Fruit fly (Drosophila melanogaster) whole organism, embryonic: ENCODE measurements around the gene bab2.
A peak's percentile ranks its signal among the peaks of the same experiment; 100 is the strongest.

ENCODE experiments used
- Antp ChIP-seq: fragments of 200-800 bp; sonication (Bioruptor generic); optimal IDR thresholded peaks from 3 replicates; lab custom pipeline; 2016; ENCODE audit warnings: missing biosample characterization, missing genetic modification characterization
- CG1024 ChIP-seq: fragments of 200-800 bp; sonication (Bioruptor generic); IDR thresholded peaks from 2 replicates; pipeline ENCODE4 v1.3.6; 2022; ENCODE audit warnings: missing biosample characterization, missing genetic modification characterization
- CG10274 ChIP-seq: fragments of 200-800 bp; sonication (Bioruptor generic); optimal IDR thresholded peaks from 3 replicates; lab custom pipeline; 2017; ENCODE audit warnings: missing biosample characterization, mild to moderate bottlenecking, missing genetic modification characterization
- CG11398 ChIP-seq: fragments of 200-800 bp; sonication (Bioruptor generic); optimal IDR thresholded peaks from 2 replicates; lab custom pipeline; 2016; ENCODE audit warnings: missing biosample characterization, missing genetic modification characterization
- CG13123 ChIP-seq: fragments of 200-800 bp; sonication (Bioruptor generic); optimal IDR thresholded peaks from 2 replicates; lab custom pipeline; 2016; ENCODE audit warnings: missing biosample characterization, missing genetic modification characterization
- CG17912 ChIP-seq: fragments of 200-800 bp; sonication (Bioruptor generic); optimal IDR thresholded peaks from 2 replicates; lab custom pipeline; 2018; ENCODE audit warnings: missing biosample characterization, mild to moderate bottlenecking, missing genetic modification characterization
- CG30403 ChIP-seq: fragments of 200-800 bp; sonication (Bioruptor generic); optimal IDR thresholded peaks from 3 replicates; lab custom pipeline; 2016; ENCODE audit warnings: missing biosample characterization, missing genetic modification characterization
- CG34376 ChIP-seq: fragments of 200-800 bp; sonication (Bioruptor generic); optimal IDR thresholded peaks from 2 replicates; lab custom pipeline; 2018; ENCODE audit warnings: missing biosample characterization, mild to moderate bottlenecking, missing genetic modification characterization
- CG34422 ChIP-seq: fragments of 200-800 bp; sonication (Bioruptor generic); IDR thresholded peaks from 3 replicates; pipeline ENCODE4 v1.3.6; 2022; ENCODE audit warnings: missing biosample characterization, missing genetic modification characterization
- CG4707 ChIP-seq: fragments of 200-800 bp; sonication (Bioruptor generic); optimal IDR thresholded peaks from 2 replicates; lab custom pipeline; 2018; ENCODE audit warnings: missing biosample characterization, mild to moderate bottlenecking, missing genetic modification characterization, moderate library complexity
- CG4730 ChIP-seq: fragments of 200-800 bp; sonication (Bioruptor generic); IDR thresholded peaks from 2 replicates; pipeline ENCODE4 v1.3.6; 2022; ENCODE audit warnings: missing biosample characterization, missing genetic modification characterization
- CG6254 ChIP-seq: fragments of 200-800 bp; sonication (Bioruptor generic); optimal IDR thresholded peaks from 3 replicates; lab custom pipeline; 2017; ENCODE audit warnings: mild to moderate bottlenecking, missing biosample characterization, missing genetic modification reagents, missing genetic modification characterization
- CG6813 ChIP-seq: fragments of 200-800 bp; sonication (Bioruptor generic); optimal IDR thresholded peaks from 2 replicates; lab custom pipeline; 2017; ENCODE audit warnings: missing biosample characterization, missing genetic modification characterization, mild to moderate bottlenecking, moderate library complexity, missing genetic modification reagents
- CG8281 ChIP-seq: fragments of 200-800 bp; sonication (Bioruptor generic); optimal IDR thresholded peaks from 2 replicates; lab custom pipeline; 2018; ENCODE audit warnings: missing biosample characterization, mild to moderate bottlenecking, missing genetic modification characterization, moderate library complexity
- CTCF ChIP-seq: fragments of 200-800 bp; sonication (Bioruptor generic); optimal IDR thresholded peaks from 2 replicates; lab custom pipeline; 2017; ENCODE audit warnings: missing biosample characterization, mild to moderate bottlenecking, missing genetic modification characterization, moderate library complexity
- D ChIP-seq, 2 experiments: fragments of 200-800 bp in 1 of 2; fragments of >200 bp in 1 of 2; sonication (Bioruptor generic) in 1 of 2; optimal IDR thresholded peaks; 2 replicates in 1 of 2; 3 replicates in 1 of 2; lab custom pipeline; 2017; ENCODE audit warnings: mild to moderate bottlenecking in 1 of 2, missing biosample characterization in 1 of 2, missing genetic modification characterization in 1 of 2, missing genetic modification reagents in 1 of 2
- Deaf1 ChIP-seq: fragments of 200-800 bp; optimal IDR thresholded peaks from 3 replicates; lab custom pipeline; 2019; ENCODE audit warnings: missing biosample characterization, mild to moderate bottlenecking, missing genetic modification characterization, moderate library complexity
- Doc2 ChIP-seq: fragments of 200-800 bp; sonication (Bioruptor generic); IDR thresholded peaks from 2 replicates; pipeline ENCODE4 v1.3.6; 2022; ENCODE audit warnings: missing biosample characterization, missing genetic modification characterization
- Hr3 ChIP-seq: fragments of 200-800 bp; sonication (Bioruptor generic); optimal IDR thresholded peaks from 3 replicates; lab custom pipeline; 2016; ENCODE audit warnings: missing biosample characterization, missing genetic modification characterization
- Hsf ChIP-seq: fragments of 200-800 bp; sonication (Bioruptor generic); optimal IDR thresholded peaks from 3 replicates; lab custom pipeline; 2016; ENCODE audit warnings: missing biosample characterization, missing genetic modification characterization
- Lim3 ChIP-seq: fragments of 200-800 bp; sonication (Bioruptor generic); IDR thresholded peaks from 2 replicates; pipeline ENCODE4 v1.3.6; 2022; ENCODE audit warnings: missing biosample characterization, missing genetic modification characterization
- MBD-R2 ChIP-seq: fragments of 200-800 bp; sonication (Bioruptor generic); IDR thresholded peaks from 2 replicates; pipeline ENCODE4 v1.3.6; 2022; ENCODE audit warnings: missing biosample characterization, missing genetic modification characterization
- MESR4 ChIP-seq: fragments of 200-800 bp; sonication (Bioruptor generic); optimal IDR thresholded peaks from 2 replicates; lab custom pipeline; 2018; ENCODE audit warnings: missing biosample characterization, mild to moderate bottlenecking, missing genetic modification characterization, moderate library complexity
- Mad ChIP-seq: fragments of 200-800 bp; sonication (Bioruptor generic); optimal IDR thresholded peaks from 2 replicates; lab custom pipeline; 2016; ENCODE audit warnings: missing biosample characterization, missing genetic modification characterization
- Nf-YB ChIP-seq: fragments of 200-800 bp; sonication (Bioruptor generic); optimal IDR thresholded peaks from 3 replicates; lab custom pipeline; 2019; ENCODE audit warnings: missing biosample characterization, mild to moderate bottlenecking, missing genetic modification characterization, moderate library complexity
- Opbp ChIP-seq: fragments of 200-800 bp; sonication (Bioruptor generic); IDR thresholded peaks from 3 replicates; pipeline ENCODE4 v1.3.6; 2022; ENCODE audit warnings: missing biosample characterization, missing genetic modification characterization; ENCODE audit not compliant: partially characterized antibody
- Optix ChIP-seq: fragments of 200-800 bp; sonication (Bioruptor generic); IDR thresholded peaks from 3 replicates; pipeline ENCODE4 v1.3.6; 2022; ENCODE audit warnings: missing biosample characterization, missing genetic modification characterization
- Scr ChIP-seq: fragments of 200-800 bp; sonication (Bioruptor generic); IDR thresholded peaks from 2 replicates; pipeline ENCODE4 v1.3.6; 2022; ENCODE audit warnings: missing biosample characterization, missing genetic modification characterization; ENCODE audit not compliant: partially characterized antibody
- YL-1 ChIP-seq: fragments of 200-800 bp; sonication (Bioruptor generic); optimal IDR thresholded peaks from 3 replicates; lab custom pipeline; 2017; ENCODE audit warnings: missing biosample characterization, mild to moderate bottlenecking, missing genetic modification characterization
- ab ChIP-seq: fragments of 200-800 bp; sonication (Bioruptor generic); optimal IDR thresholded peaks from 2 replicates; lab custom pipeline; 2016; ENCODE audit warnings: missing biosample characterization, missing genetic modification characterization
- cas ChIP-seq: fragments of 200-800 bp; sonication (Bioruptor generic); IDR thresholded peaks from 2 replicates; pipeline ENCODE4 v1.3.6; 2022; ENCODE audit warnings: missing biosample characterization, missing genetic modification characterization
- cato ChIP-seq: fragments of 200-800 bp; sonication (Bioruptor generic); optimal IDR thresholded peaks from 2 replicates; lab custom pipeline; 2016; ENCODE audit warnings: missing biosample characterization, missing genetic modification characterization, borderline replicate concordance
- gt ChIP-seq: fragments of 200-800 bp; sonication (Bioruptor generic); IDR thresholded peaks from 2 replicates; pipeline ENCODE4 v1.3.6; 2022; ENCODE audit warnings: missing biosample characterization, missing genetic modification characterization
- hkb ChIP-seq, 2 experiments: fragments of 200-800 bp in 1 of 2; fragments of >200 bp in 1 of 2; sonication (Bioruptor generic) in 1 of 2; IDR thresholded peaks in 1 of 2; optimal IDR thresholded peaks in 1 of 2; 2 replicates each; pipeline versions ENCODE4 v1.3.6 to Lab custom; 2017 to 2022; ENCODE audit warnings: missing biosample characterization in 1 of 2, missing genetic modification characterization in 1 of 2
- hth ChIP-seq: fragments of >200 bp; optimal IDR thresholded peaks from 2 replicates; lab custom pipeline; 2017; ENCODE audit warnings: inconsistent platforms
- jumu ChIP-seq: fragments of 200-800 bp; sonication (Bioruptor generic); optimal IDR thresholded peaks from 3 replicates; lab custom pipeline; 2016; ENCODE audit warnings: missing biosample characterization, missing genetic modification characterization
- onecut ChIP-seq: fragments of 200-800 bp; sonication (Bioruptor generic); IDR thresholded peaks from 2 replicates; pipeline ENCODE4 v1.3.6; 2022; ENCODE audit warnings: missing biosample characterization, missing genetic modification characterization
- pb ChIP-seq: fragments of 200-800 bp; sonication (Bioruptor generic); optimal IDR thresholded peaks from 3 replicates; lab custom pipeline; 2016; ENCODE audit warnings: missing biosample characterization, missing genetic modification characterization
- peb ChIP-seq: fragments of 200-800 bp; sonication (Bioruptor generic); IDR thresholded peaks from 2 replicates; pipeline ENCODE4 v1.3.6; 2022; ENCODE audit warnings: missing biosample characterization, missing genetic modification characterization
- pfk ChIP-seq: fragments of 200-800 bp; sonication (Bioruptor generic); optimal IDR thresholded peaks from 2 replicates; lab custom pipeline; 2018; ENCODE audit warnings: missing biosample characterization, mild to moderate bottlenecking, missing genetic modification characterization, moderate library complexity
- pho ChIP-seq: fragments of 200-800 bp; sonication (Bioruptor generic); optimal IDR thresholded peaks from 2 replicates; lab custom pipeline; 2016; ENCODE audit warnings: missing biosample characterization, missing genetic modification characterization
- prd ChIP-seq, 3 experiments: fragments of >200 bp in 2 of 3; fragments of 200-800 bp in 1 of 3; sonication (Bioruptor generic) in 1 of 3; optimal IDR thresholded peaks in 2 of 3; IDR thresholded peaks in 1 of 3; 2 replicates in 2 of 3; 3 replicates in 1 of 3; pipeline versions ENCODE4 v1.3.6 to Lab custom; 2017 to 2022; ENCODE audit warnings: missing biosample characterization in 1 of 3, missing genetic modification characterization in 1 of 3
- pzg ChIP-seq: fragments of 200-800 bp; sonication (Bioruptor generic); optimal IDR thresholded peaks from 3 replicates; lab custom pipeline; 2018; ENCODE audit warnings: missing biosample characterization, mild to moderate bottlenecking, missing genetic modification characterization, moderate library complexity
- repo ChIP-seq: fragments of 200-800 bp; sonication (Bioruptor generic); optimal IDR thresholded peaks from 2 replicates; lab custom pipeline; 2016; ENCODE audit warnings: missing biosample characterization, missing genetic modification characterization
- slp2 ChIP-seq: fragments of 200-800 bp; sonication (Bioruptor generic); optimal IDR thresholded peaks from 2 replicates; lab custom pipeline; 2016; ENCODE audit warnings: missing biosample characterization, missing genetic modification characterization
- sob ChIP-seq: fragments of 200-800 bp; sonication (Bioruptor generic); IDR thresholded peaks from 2 replicates; pipeline ENCODE4 v1.3.6; 2022; ENCODE audit warnings: missing biosample characterization, missing genetic modification characterization
- ssp ChIP-seq: fragments of 200-800 bp; sonication (Bioruptor generic); IDR thresholded peaks from 2 replicates; pipeline ENCODE4 v1.3.6; 2022; ENCODE audit warnings: missing biosample characterization, missing genetic modification characterization
- sug ChIP-seq: fragments of 200-800 bp; optimal IDR thresholded peaks from 2 replicates; lab custom pipeline; 2019; ENCODE audit warnings: missing biosample characterization, mild to moderate bottlenecking, missing genetic modification characterization, moderate library complexity
- tll ChIP-seq, 2 experiments: fragments of 200-800 bp in 1 of 2; fragments of >200 bp in 1 of 2; sonication (Bioruptor generic) in 1 of 2; optimal IDR thresholded peaks; 2 replicates each; lab custom pipeline; 2017 to 2019; ENCODE audit warnings: missing biosample characterization in 2 of 2, missing genetic modification characterization in 2 of 2, mild to moderate bottlenecking in 1 of 2, moderate library complexity in 1 of 2
- toy ChIP-seq: fragments of 200-800 bp; sonication (Bioruptor generic); IDR thresholded peaks from 2 replicates; pipeline ENCODE4 v1.3.6; 2022; ENCODE audit warnings: missing biosample characterization, missing genetic modification characterization
- trh ChIP-seq: fragments of 200-800 bp; sonication (Bioruptor generic); optimal IDR thresholded peaks from 2 replicates; lab custom pipeline; 2016; ENCODE audit warnings: missing biosample characterization, missing genetic modification characterization

bab2 gene

dm6 chr3L:1151691-1152090 is 25.4 kb downstream of the bab2 start (continued):
- no peak for TF ChIP-seq Nf-YB (GFP tag; lab: Kevin White, UChicago)
- TF ChIP-seq trh (GFP tag; lab: Kevin White, UChicago): no peak
- no peak for TF ChIP-seq jumu (GFP tag; lab: Kevin White, UChicago)
- TF ChIP-seq tll (GFP tag; optimal IDR thresholded peaks at IDR 0.05; lab: Kevin White, UChicago): no peak
- TF ChIP-seq onecut (GFP tag; lab: Robert Waterston, UW): peak; percentile 34; the same call in 1 of the 2 replicates
- TF ChIP-seq Mad (GFP tag; lab: Kevin White, UChicago): no peak
- TF ChIP-seq Hr3: peak; percentile 5
- TF ChIP-seq cas: no peak
- peak; percentile 26 for TF ChIP-seq CG10274 (GFP tag; lab: Kevin White, UChicago)
- no peak for TF ChIP-seq CG34376
- TF ChIP-seq CG6813 (GFP tag; lab: Kevin White, UChicago): no peak
- TF ChIP-seq pho (GFP tag; lab: Kevin White, UChicago): peak; percentile 1
- TF ChIP-seq toy (GFP tag; lab: Robert Waterston, UW): no peak
- no peak for TF ChIP-seq CG13123 (GFP tag; lab: Kevin White, UChicago)
- TF ChIP-seq CG4707 (GFP tag; lab: Kevin White, UChicago): no peak
- peak; percentile 29; the same call in 1 of the 2 replicates for TF ChIP-seq ssp
- TF ChIP-seq hkb (optimal IDR thresholded peaks at IDR 0.05; lab: Kevin White, UChicago): no peak
- peak; percentile 52 for TF ChIP-seq hkb (GFP tag; IDR thresholded peaks at IDR 0.05; lab: Robert Waterston, UW)
- TF ChIP-seq Optix (GFP tag; lab: Robert Waterston, UW): no peak
- TF ChIP-seq CG30403 (GFP tag; lab: Kevin White, UChicago): peak; percentile 59
- no peak for TF ChIP-seq D (optimal IDR thresholded peaks at IDR 0.05; lab: Kevin White, UChicago)
- no peak for TF ChIP-seq D (GFP tag; optimal IDR thresholded peaks at IDR 0.05; lab: Kevin White, UChicago)
- TF ChIP-seq CG11398 (GFP tag; lab: Kevin White, UChicago): no peak
- TF ChIP-seq CTCF (GFP tag; lab: Kevin White, UChicago): no peak
- no peak for TF ChIP-seq Scr
- no peak for TF ChIP-seq gt
- no peak for TF ChIP-seq CG34422
- no peak for TF ChIP-seq Deaf1
- TF ChIP-seq MESR4 (GFP tag; lab: Kevin White, UChicago): no peak
- no peak for TF ChIP-seq slp2
- no peak for TF ChIP-seq pb (GFP tag; lab: Kevin White, UChicago)
- no peak for TF ChIP-seq Doc2 (GFP tag; lab: Robert Waterston, UW)
- no peak for TF ChIP-seq CG4730 (GFP tag; lab: Robert Waterston, UW)
- TF ChIP-seq MBD-R2 (GFP tag; lab: Robert Waterston, UW): peak; percentile 30; the same call in 1 of the 2 replicates
- TF ChIP-seq ab: no peak
- no peak for TF ChIP-seq pfk (GFP tag; lab: Kevin White, UChicago)
- TF ChIP-seq Lim3 (GFP tag; lab: Robert Waterston, UW): no peak
- peak; percentile 67 for TF ChIP-seq sob (GFP tag; lab: Robert Waterston, UW)
- no peak for TF ChIP-seq pzg (GFP tag; lab: Kevin White, UChicago)
- TF ChIP-seq CG1024 (GFP tag; lab: Robert Waterston, UW): no peak
- TF ChIP-seq repo (GFP tag; lab: Kevin White, UChicago): no peak
- no peak for TF ChIP-seq prd (optimal IDR thresholded peaks at IDR 0.05; lab: Kevin White, UChicago)
- TF ChIP-seq prd (GFP tag; IDR thresholded peaks at IDR 0.05; lab: Robert Waterston, UW): peak; percentile 72
- peak; percentile 10 for TF ChIP-seq Hsf
- TF ChIP-seq peb (GFP tag; lab: Robert Waterston, UW): no peak
- no peak for TF ChIP-seq CG17912
- TF ChIP-seq CG8281 (tag; lab: Kevin White, UChicago): no peak
- peak; percentile 17 for TF ChIP-seq Antp (GFP tag; lab: Kevin White, UChicago)
- no peak for TF ChIP-seq YL-1 (GFP tag; lab: Kevin White, UChicago)
- TF ChIP-seq sug (tag; lab: Kevin White, UChicago): peak; percentile 34
- no peak for TF ChIP-seq CG6254 (GFP tag; lab: Kevin White, UChicago)
- no peak for TF ChIP-seq hth (lab: Kevin White, UChicago)
- TF ChIP-seq Opbp (GFP tag; lab: Robert Waterston, UW): no peak
- TF ChIP-seq cato (GFP tag; lab: Kevin White, UChicago): no peak
